Worm (Caenorhabditis elegans): ENCODE data around the gene Y14H12B.1.

Y14H12B.1 gene

DNA sequence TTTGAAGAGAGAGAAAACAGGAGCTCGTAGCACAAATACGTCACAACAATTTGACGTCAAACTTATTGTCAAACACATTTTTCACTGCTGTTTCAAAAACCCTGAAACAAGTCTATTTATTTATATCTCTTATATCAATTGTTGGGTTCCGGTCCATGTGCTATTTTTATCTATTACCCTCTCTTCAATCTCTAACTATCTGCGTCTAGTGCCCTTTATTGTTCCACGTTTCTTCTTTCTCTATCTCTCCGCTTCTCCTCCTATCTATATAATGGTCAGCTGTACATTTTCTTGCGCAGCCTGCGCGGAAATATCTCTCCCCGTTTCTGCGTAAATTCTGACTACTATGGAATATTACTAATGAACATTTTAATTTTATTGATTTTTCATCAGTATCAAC lies 37.3 kb upstream of the Y14H12B.1 start:
- TF ChIP-seq tbx-8 (GFP tag; optimal IDR thresholded peaks at IDR 0.05) (no peak), pha-4 (tag; optimal IDR thresholded peaks at IDR 0.05) (peak; percentile 38), unc-39 (tag; optimal IDR thresholded peaks at IDR 0.05) (no peak), zip-8 (tag; optimal IDR thresholded peaks at IDR 0.05) (no peak), ham-2 (GFP tag; optimal IDR thresholded peaks at IDR 0.05) (peak; percentile 22), ceh-43 (GFP tag; optimal IDR thresholded peaks at IDR 0.05) (no peak), unc-62 (GFP tag; optimal IDR thresholded peaks at IDR 0.05) (peak; percentile 24), elt-3 (tag; optimal IDR thresholded peaks at IDR 0.05) (peak; percentile 34), mab-5 (tag; optimal IDR thresholded peaks at IDR 0.05) (no peak), unc-120 (tag; optimal IDR thresholded peaks at IDR 0.05; ENCODE audit: poor library complexity, severe bottlenecking) (peak; percentile 54), lin-13 (tag; optimal IDR thresholded peaks at IDR 0.05) (no peak), nhr-76 (tag; optimal IDR thresholded peaks at IDR 0.05) (no peak), hlh-1 (tag; optimal IDR thresholded peaks at IDR 0.05) (peak; percentile 72), lsy-2 (tag; optimal IDR thresholded peaks at IDR 0.05) (peak; percentile 14), nhr-12 (tag; optimal IDR thresholded peaks at IDR 0.05) (no peak), flh-1 (GFP tag; optimal IDR thresholded peaks at IDR 0.05) (no peak), nhr-237 (tag; optimal IDR thresholded peaks at IDR 0.05) (peak; percentile 69), mep-1 (tag; optimal IDR thresholded peaks at IDR 0.05) (no peak), elt-1 (tag; optimal IDR thresholded peaks at IDR 0.05; ENCODE audit: borderline replicate concordance, insufficient read depth) (no peak), ces-1 (GFP tag; optimal IDR thresholded peaks at IDR 0.05) (peak; percentile 88), snpc-4 (tag; optimal IDR thresholded peaks at IDR 0.05) (no peak), cnd-1 (tag; optimal IDR thresholded peaks at IDR 0.05) (no peak), ceh-39 (tag; optimal IDR thresholded peaks at IDR 0.05) (peak; percentile 37), sptf-1 (tag; optimal IDR thresholded peaks at IDR 0.05) (no peak), M03D4.4 (tag; optimal IDR thresholded peaks at IDR 0.05) (no peak), mls-2 (tag; optimal IDR thresholded peaks at IDR 0.05) (peak; percentile 10), ztf-11 (tag; optimal IDR thresholded peaks at IDR 0.05) (no peak), blmp-1 (tag; optimal IDR thresholded peaks at IDR 0.05) (no peak), nhr-2 (tag; optimal IDR thresholded peaks at IDR 0.05) (no peak)

DNA sequence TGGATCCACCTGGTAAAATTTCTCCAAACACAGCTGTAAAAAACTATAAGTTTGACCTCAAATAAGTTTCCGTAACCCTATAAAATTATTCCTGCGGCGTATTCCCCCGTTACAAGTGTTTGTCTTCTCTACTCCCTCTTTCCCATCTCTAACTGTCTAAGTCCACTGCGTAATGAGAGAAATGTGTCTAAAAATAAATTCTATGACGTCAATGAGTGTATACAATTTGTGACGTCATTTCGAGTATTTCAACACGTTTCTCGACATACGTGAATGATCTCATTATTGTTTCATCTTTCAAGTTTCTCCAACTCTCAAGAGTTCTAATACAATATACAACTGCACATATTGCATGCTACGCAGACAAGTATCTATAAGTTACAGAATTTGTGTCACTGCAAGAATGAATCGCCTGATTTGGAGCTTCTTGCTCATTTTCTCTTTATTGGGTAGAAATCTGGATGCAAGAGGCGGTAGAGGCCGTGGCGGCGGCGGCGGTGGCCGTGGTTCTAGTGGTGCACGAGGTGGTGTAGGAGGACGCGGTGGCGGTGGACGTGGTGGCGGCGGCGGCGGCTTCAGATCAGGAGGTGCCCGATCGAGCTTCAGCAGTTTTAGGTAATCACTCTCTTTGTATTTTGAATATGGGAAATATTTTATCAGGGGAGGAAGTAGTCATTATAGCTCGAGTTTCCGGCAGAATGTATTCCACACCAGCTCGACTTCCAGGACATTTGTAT lies 36.3 kb upstream of the Y14H12B.1 start, which contains the start of gene F53C3.6:
Gene F53C3.6, plus strand, starts transcription at position 385 of the 737 bp plus-strand sequence.
- TF ChIP-seq nhr-237 (tag; optimal IDR thresholded peaks at IDR 0.05) (peak; percentile 23), nhr-28 (tag; optimal IDR thresholded peaks at IDR 0.05) (no peak), ces-1 (GFP tag; optimal IDR thresholded peaks at IDR 0.05) (peak; percentile 94), mls-2 (tag; optimal IDR thresholded peaks at IDR 0.05) (no peak), nhr-2 (tag; optimal IDR thresholded peaks at IDR 0.05) (peak; percentile 29), ceh-83 (GFP tag; optimal IDR thresholded peaks at IDR 0.05) (peak; percentile 48), unc-62 (GFP tag; optimal IDR thresholded peaks at IDR 0.05) (peak; percentile 81), zip-8 (tag; optimal IDR thresholded peaks at IDR 0.05) (peak; percentile 64), snpc-4 (tag; optimal IDR thresholded peaks at IDR 0.05) (no peak), nhr-12 (tag; optimal IDR thresholded peaks at IDR 0.05) (no peak), unc-39 (tag; optimal IDR thresholded peaks at IDR 0.05) (no peak)

DNA sequence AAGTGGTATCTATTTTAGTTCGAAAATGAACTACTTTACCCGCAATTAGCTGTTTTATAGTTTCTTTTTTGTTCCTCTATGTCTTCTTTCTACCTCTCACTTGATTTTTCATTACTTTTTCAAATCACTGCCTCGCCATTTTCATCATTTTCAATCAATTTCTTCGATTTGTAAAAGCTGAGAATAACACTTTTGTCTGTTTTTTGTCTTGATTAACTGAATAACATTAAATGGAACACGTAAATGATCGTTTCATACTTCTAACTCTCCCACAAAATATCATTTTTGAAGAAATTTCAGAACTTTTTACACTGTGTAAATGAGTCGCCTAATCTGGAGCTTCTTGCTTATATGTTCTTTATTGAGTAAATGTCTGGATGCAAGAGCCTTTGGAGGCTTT lies 33.1 kb upstream of the Y14H12B.1 start, which contains the start of gene F53C3.4:
Gene F53C3.4, plus strand, starts transcription at position 301 of the 400 bp plus-strand sequence.
- TF ChIP-seq nhr-76 (tag; optimal IDR thresholded peaks at IDR 0.05) (no peak), hlh-1 (tag; optimal IDR thresholded peaks at IDR 0.05) (no peak), ceh-83 (GFP tag; optimal IDR thresholded peaks at IDR 0.05) (no peak)

DNA sequence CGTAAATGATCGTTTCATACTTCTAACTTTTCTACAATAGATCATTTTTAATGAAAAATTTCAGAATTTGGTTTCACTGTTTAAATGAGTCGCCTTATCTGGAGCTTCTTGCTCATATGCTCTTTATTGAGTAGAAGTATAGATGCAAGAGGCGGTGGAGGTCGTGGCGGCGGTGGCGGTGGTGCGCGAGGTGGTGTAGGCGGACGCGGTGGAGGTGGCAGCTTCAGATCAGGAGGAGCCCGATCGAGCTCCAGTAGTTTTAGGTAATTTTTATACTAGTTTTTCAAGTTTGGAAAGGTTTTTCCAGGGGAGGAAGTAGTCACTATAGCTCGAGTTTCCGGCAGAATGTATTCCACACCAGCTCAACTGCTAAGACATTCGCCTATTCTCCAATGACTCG lies 31.4 kb upstream of the Y14H12B.1 start, which contains the start of gene F53C3.3:
Gene F53C3.3, plus strand, starts transcription at position 59 of the 400 bp plus-strand sequence.
- TF ChIP-seq nhr-12 (tag; optimal IDR thresholded peaks at IDR 0.05) (no peak), lin-32 (GFP tag; optimal IDR thresholded peaks at IDR 0.05) (no peak), ceh-39 (tag; optimal IDR thresholded peaks at IDR 0.05) (no peak), tbx-8 (GFP tag; optimal IDR thresholded peaks at IDR 0.05) (no peak), bed-3 (GFP tag; optimal IDR thresholded peaks at IDR 0.05) (no peak), snpc-4 (tag; optimal IDR thresholded peaks at IDR 0.05) (no peak), hlh-1 (tag; optimal IDR thresholded peaks at IDR 0.05) (no peak), pha-4 (tag; optimal IDR thresholded peaks at IDR 0.05) (no peak), ham-2 (GFP tag; optimal IDR thresholded peaks at IDR 0.05) (no peak), unc-120 (tag; optimal IDR thresholded peaks at IDR 0.05; ENCODE audit: poor library complexity, severe bottlenecking) (no peak), unc-39 (tag; optimal IDR thresholded peaks at IDR 0.05) (no peak)
